Worm (Caenorhabditis elegans): ENCODE data around the gene C16C8.8.

Gene C16C8.8

DNA sequence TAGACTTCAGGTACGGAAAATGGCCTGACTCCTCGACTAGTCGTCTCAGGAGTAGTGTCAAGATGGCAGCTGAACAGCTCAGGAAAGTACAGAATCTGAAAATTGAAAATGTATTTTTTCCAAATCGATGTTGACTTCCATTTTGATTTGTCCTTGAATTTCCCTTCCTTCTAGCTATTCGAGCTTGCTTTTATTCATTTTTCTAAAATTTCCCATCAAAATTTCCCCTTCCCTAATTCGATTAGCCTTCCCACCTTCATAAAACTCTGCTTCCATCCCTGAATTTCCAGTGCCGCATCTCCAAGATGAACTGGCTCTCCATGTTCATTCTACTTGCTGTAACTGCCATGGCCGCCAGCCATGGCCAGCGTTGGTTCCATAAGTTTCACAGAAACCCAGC lies 11.3 kb upstream of the C16C8.8 start, which contains the start of gene Y49F6B.6:
TSS of gene Y49F6B.6 (plus strand) at position 301 of the 400 bp plus-strand sequence.
- TF ChIP-seq snpc-4 (GFP tag; optimal IDR thresholded peaks at IDR 0.05) (no peak), snpc-4 (tag; optimal IDR thresholded peaks at IDR 0.05) (no peak), egl-18 (GFP tag; IDR thresholded peaks at IDR 0.05) (no peak), efl-1 (GFP tag; optimal IDR thresholded peaks at IDR 0.05) (no peak), F22D6.2 (tag; optimal IDR thresholded peaks at IDR 0.05) (no peak), atf-7 (tag; optimal IDR thresholded peaks at IDR 0.05) (no peak), egl-44 (GFP tag; IDR thresholded peaks at IDR 0.05) (no peak), mxl-1 (tag; optimal IDR thresholded peaks at IDR 0.05) (no peak), zfh-2 (GFP tag; conservative IDR thresholded peaks at IDR 0.05) (no peak), T26A5.8 (tag; optimal IDR thresholded peaks at IDR 0.05) (no peak), aptf-3 (GFP tag; IDR thresholded peaks at IDR 0.05) (no peak), hlh-26 (GFP tag; conservative IDR thresholded peaks at IDR 0.05) (no peak), ccch-3 (GFP tag; optimal IDR thresholded peaks at IDR 0.05) (no peak), K11D2.4 (GFP tag; IDR thresholded peaks at IDR 0.05) (no peak), Y95B8A.8 (GFP tag; IDR thresholded peaks at IDR 0.05) (no peak)

DNA sequence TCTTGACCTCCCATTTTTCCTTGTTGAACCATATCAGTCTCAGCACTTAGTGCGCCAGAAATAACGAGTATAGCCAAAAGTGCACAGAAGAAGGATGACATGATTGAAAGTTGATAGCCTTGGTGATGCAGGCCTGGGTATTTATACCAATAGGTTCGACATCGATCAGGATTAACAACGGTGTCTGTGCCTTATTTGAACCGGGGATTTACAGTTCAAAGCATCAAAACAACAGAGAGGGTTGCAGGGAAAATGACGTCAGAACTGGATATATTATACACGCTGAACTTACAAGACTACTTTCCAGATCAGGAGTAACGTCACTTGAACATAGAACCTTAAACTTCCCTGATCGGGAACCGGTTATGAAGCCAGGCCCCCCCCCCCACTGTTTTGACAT lies 10.8 kb upstream of the C16C8.8 start, which contains the start of gene Y49F6B.12:
TSS of gene Y49F6B.12 (minus strand) at position 101 of the 400 bp plus-strand sequence.
- TF ChIP-seq rcor-1 (GFP tag; IDR thresholded peaks at IDR 0.05) = no peak
- no peak for TF ChIP-seq nfyb-1 (GFP tag; IDR thresholded peaks at IDR 0.05)
- no peak for TF ChIP-seq lin-40 (tag; optimal IDR thresholded peaks at IDR 0.05)
- no peak for TF ChIP-seq C06A6.2 (GFP tag; conservative IDR thresholded peaks at IDR 0.05)
- TF ChIP-seq Y56A3A.18 (GFP tag; IDR thresholded peaks at IDR 0.05) = no peak
- no peak for TF ChIP-seq mes-4 (tag; optimal IDR thresholded peaks at IDR 0.05)
- TF ChIP-seq ZK185.1 (tag; optimal IDR thresholded peaks at IDR 0.05; ENCODE audit: poor library complexity, severe bottlenecking) = no peak
- TF ChIP-seq let-526 (GFP tag; IDR thresholded peaks at IDR 0.05) = no peak
- no peak for TF ChIP-seq F39B2.1 (GFP tag; IDR thresholded peaks at IDR 0.05)
- no peak for TF ChIP-seq nhr-120 (GFP tag; IDR thresholded peaks at IDR 0.05)
- TF ChIP-seq somi-1 (GFP tag; optimal IDR thresholded peaks at IDR 0.05) = no peak
- TF ChIP-seq zim-3 (tag; optimal IDR thresholded peaks at IDR 0.05) = no peak
- TF ChIP-seq cebp-2 (GFP tag; IDR thresholded peaks at IDR 0.05) = no peak
- TF ChIP-seq pha-4 (tag; optimal IDR thresholded peaks at IDR 0.05) = no peak
- TF ChIP-seq nhr-179 (tag; optimal IDR thresholded peaks at IDR 0.05) = no peak
- TF ChIP-seq lsy-27 (tag; optimal IDR thresholded peaks at IDR 0.05; ENCODE audit: borderline replicate concordance, insufficient read depth) = no peak
- TF ChIP-seq let-607 (tag; optimal IDR thresholded peaks at IDR 0.05) = no peak
- TF ChIP-seq attf-6 (GFP tag; IDR thresholded peaks at IDR 0.05) = no peak
- no peak for TF ChIP-seq akir-1 (GFP tag; optimal IDR thresholded peaks at IDR 0.05)
- TF ChIP-seq B0336.3 (GFP tag; IDR thresholded peaks at IDR 0.05) = no peak

- TF ChIP-seq ztf-3 (GFP tag; optimal IDR thresholded peaks at IDR 0.05) (no peak), ztf-18 (tag; optimal IDR thresholded peaks at IDR 0.05) (no peak), F22D6.2 (tag; optimal IDR thresholded peaks at IDR 0.05) (no peak), egl-44 (GFP tag; IDR thresholded peaks at IDR 0.05) (no peak), bed-1 (GFP tag; IDR thresholded peaks at IDR 0.05) (no peak), madf-6 (GFP tag; IDR thresholded peaks at IDR 0.05) (no peak), pbrm-1 (GFP tag; IDR thresholded peaks at IDR 0.05) (no peak), snpc-3.4 (tag; optimal IDR thresholded peaks at IDR 0.05) (no peak), hrde-1 (tag; optimal IDR thresholded peaks at IDR 0.05; ENCODE audit: borderline replicate concordance) (no peak), gei-17 (GFP tag; optimal IDR thresholded peaks at IDR 0.05) (no peak), Y53F4B.3 (GFP tag; IDR thresholded peaks at IDR 0.05) (no peak), sptf-2 (GFP tag; optimal IDR thresholded peaks at IDR 0.05) (no peak), bed-2 (GFP tag; IDR thresholded peaks at IDR 0.05) (no peak), let-526 (GFP tag; IDR thresholded peaks at IDR 0.05) (no peak), snpc-1.1 (tag; optimal IDR thresholded peaks at IDR 0.05; ENCODE audit: insufficient read depth) (no peak), ztf-26 (tag; optimal IDR thresholded peaks at IDR 0.05) (no peak), B0261.1 (tag; optimal IDR thresholded peaks at IDR 0.05) (no peak)
Observed at ce11 chrII:3471603-3472002, 10.1 kb upstream of the C16C8.8 start, which contains the start of gene Y49F6B.13. Y49F6B.13 (minus strand) TSS chrII:3471703.
